Fruit fly (Drosophila melanogaster) whole organism, embryonic: ENCODE results near the gene CG13053.

ENCODE experiments used
- BtbVII ChIP-seq: fragments of 200-800 bp; sonication (Bioruptor generic); optimal IDR thresholded peaks from 3 replicates; lab custom pipeline; 2017; ENCODE audit warnings: missing biosample characterization, mild to moderate bottlenecking, missing genetic modification characterization
- CG13123 ChIP-seq: fragments of 200-800 bp; sonication (Bioruptor generic); optimal IDR thresholded peaks from 2 replicates; lab custom pipeline; 2016; ENCODE audit warnings: missing biosample characterization, missing genetic modification characterization
- CG1603 ChIP-seq: fragments of 200-800 bp; sonication (Bioruptor generic); optimal IDR thresholded peaks from 2 replicates; lab custom pipeline; 2019; ENCODE audit warnings: missing biosample characterization, mild to moderate bottlenecking, missing genetic modification characterization, moderate library complexity
- CG16815 ChIP-seq: fragments of 200-800 bp; sonication (Bioruptor generic); optimal IDR thresholded peaks from 3 replicates; lab custom pipeline; 2017; ENCODE audit warnings: missing biosample characterization, mild to moderate bottlenecking, missing genetic modification characterization
- CG17612 ChIP-seq: fragments of 200-800 bp; sonication (Bioruptor generic); IDR thresholded peaks from 2 replicates; pipeline ENCODE4 v1.3.6; 2022; ENCODE audit warnings: missing biosample characterization, missing genetic modification characterization
- CG17802 ChIP-seq: fragments of 200-800 bp; sonication (Bioruptor generic); optimal IDR thresholded peaks from 2 replicates; lab custom pipeline; 2018; ENCODE audit warnings: missing biosample characterization, mild to moderate bottlenecking, missing genetic modification characterization, moderate library complexity
- CG17829 ChIP-seq: fragments of 200-800 bp; optimal IDR thresholded peaks from 2 replicates; lab custom pipeline; 2019; ENCODE audit warnings: missing biosample characterization, mild to moderate bottlenecking, missing genetic modification characterization, moderate library complexity
- CG1792 ChIP-seq: fragments of 200-800 bp; sonication (Bioruptor generic); optimal IDR thresholded peaks from 2 replicates; lab custom pipeline; 2016; ENCODE audit warnings: missing biosample characterization, missing genetic modification characterization
- CG2712 ChIP-seq: fragments of 200-800 bp; optimal IDR thresholded peaks from 3 replicates; lab custom pipeline; 2019; ENCODE audit warnings: missing biosample characterization, mild to moderate bottlenecking, missing genetic modification characterization, moderate library complexity
- CG3065 ChIP-seq: fragments of 200-800 bp; sonication (Bioruptor generic); optimal IDR thresholded peaks from 2 replicates; lab custom pipeline; 2016; ENCODE audit warnings: missing biosample characterization, missing genetic modification characterization
- CG31441 ChIP-seq: fragments of 200-800 bp; sonication (Bioruptor generic); IDR thresholded peaks from 2 replicates; pipeline ENCODE4 v1.3.6; 2022; ENCODE audit warnings: missing biosample characterization, missing genetic modification characterization
- CG4328 ChIP-seq: fragments of 200-800 bp; sonication (Bioruptor generic); optimal IDR thresholded peaks from 3 replicates; lab custom pipeline; 2017; ENCODE audit warnings: missing biosample characterization, missing genetic modification reagents, missing genetic modification characterization
- CG4424 ChIP-seq: fragments of 200-800 bp; sonication (Bioruptor generic); optimal IDR thresholded peaks from 3 replicates; lab custom pipeline; 2016; ENCODE audit warnings: missing biosample characterization, missing genetic modification characterization
- CG6254 ChIP-seq: fragments of 200-800 bp; sonication (Bioruptor generic); optimal IDR thresholded peaks from 3 replicates; lab custom pipeline; 2017; ENCODE audit warnings: mild to moderate bottlenecking, missing biosample characterization, missing genetic modification reagents, missing genetic modification characterization
- CG7357 ChIP-seq: fragments of 200-800 bp; sonication (Bioruptor generic); IDR thresholded peaks from 3 replicates; pipeline ENCODE4 v1.3.6; 2022; ENCODE audit warnings: missing biosample characterization, missing genetic modification characterization
- CG7745 ChIP-seq: fragments of 200-800 bp; sonication (Bioruptor generic); optimal IDR thresholded peaks from 2 replicates; lab custom pipeline; 2018; ENCODE audit warnings: missing biosample characterization, mild to moderate bottlenecking, missing genetic modification characterization, moderate library complexity
- CG7839 ChIP-seq: fragments of 200-800 bp; sonication (Bioruptor generic); optimal IDR thresholded peaks from 3 replicates; lab custom pipeline; 2018; ENCODE audit warnings: missing biosample characterization, mild to moderate bottlenecking, missing genetic modification characterization, moderate library complexity
- CG8765 ChIP-seq: fragments of 200-800 bp; sonication (Bioruptor generic); IDR thresholded peaks from 2 replicates; pipeline ENCODE4 v1.3.6; 2022; ENCODE audit warnings: missing biosample characterization, missing genetic modification characterization
- CG8944 ChIP-seq: fragments of 200-800 bp; sonication (Bioruptor generic); optimal IDR thresholded peaks from 3 replicates; lab custom pipeline; 2016; ENCODE audit warnings: missing biosample characterization, missing genetic modification characterization
- Dref ChIP-seq: fragments of 200-800 bp; sonication (Bioruptor generic); IDR thresholded peaks from 2 replicates; pipeline ENCODE4 v1.3.6; 2022; ENCODE audit warnings: missing biosample characterization, missing genetic modification characterization
- ERR ChIP-seq: fragments of 200-800 bp; sonication (Bioruptor generic); optimal IDR thresholded peaks from 2 replicates; lab custom pipeline; 2016; ENCODE audit warnings: missing biosample characterization, missing genetic modification characterization
- H15 ChIP-seq: fragments of 200-800 bp; sonication (Bioruptor generic); IDR thresholded peaks from 3 replicates; pipeline ENCODE4 v1.3.6; 2022; ENCODE audit warnings: missing biosample characterization, missing genetic modification characterization
- Hey ChIP-seq: fragments of 200-800 bp; sonication (Bioruptor generic); optimal IDR thresholded peaks from 3 replicates; lab custom pipeline; 2018; ENCODE audit warnings: missing biosample characterization, mild to moderate bottlenecking, missing genetic modification characterization
- Hmx ChIP-seq: fragments of 200-800 bp; sonication (Bioruptor generic); optimal IDR thresholded peaks from 2 replicates; lab custom pipeline; 2016; ENCODE audit warnings: missing biosample characterization, missing genetic modification characterization
- Hr78 ChIP-seq, 2 experiments: fragments of 200-800 bp in 1 of 2; fragments of >200 bp in 1 of 2; sonication (Bioruptor generic) in 1 of 2; optimal IDR thresholded peaks; 2 replicates each; lab custom pipeline; 2017 to 2019; ENCODE audit warnings: missing biosample characterization in 2 of 2, missing genetic modification characterization in 2 of 2, mild to moderate bottlenecking in 1 of 2, moderate library complexity in 1 of 2
- Lhr ChIP-seq: fragments of 200-800 bp; sonication (Bioruptor generic); optimal IDR thresholded peaks from 3 replicates; lab custom pipeline; 2017; ENCODE audit warnings: mild to moderate bottlenecking, missing biosample characterization, missing genetic modification reagents, missing genetic modification characterization
- Max ChIP-seq: fragments of 200-800 bp; sonication (Bioruptor generic); optimal IDR thresholded peaks from 2 replicates; lab custom pipeline; 2016; ENCODE audit warnings: missing biosample characterization, mild to moderate bottlenecking, missing genetic modification characterization
- NFAT ChIP-seq: fragments of 200-800 bp; sonication (Bioruptor generic); IDR thresholded peaks from 2 replicates; pipeline ENCODE4 v1.3.6; 2022; ENCODE audit warnings: missing biosample characterization, missing genetic modification characterization
- Sin3A ChIP-seq: fragments of >200 bp; optimal IDR thresholded peaks from 2 replicates; lab custom pipeline; 2018
- ab ChIP-seq: fragments of 200-800 bp; sonication (Bioruptor generic); optimal IDR thresholded peaks from 2 replicates; lab custom pipeline; 2016; ENCODE audit warnings: missing biosample characterization, missing genetic modification characterization
- aop ChIP-seq: fragments of 200-800 bp; sonication (Bioruptor generic); IDR thresholded peaks from 2 replicates; pipeline ENCODE4 v1.3.6; 2022; ENCODE audit warnings: missing biosample characterization, missing genetic modification characterization
- bsh ChIP-seq, 2 experiments: fragments of 200-800 bp; sonication (Bioruptor generic); optimal IDR thresholded peaks; 2 replicates each; lab custom pipeline; 2017 to 2018; ENCODE audit warnings: mild to moderate bottlenecking in 2 of 2, missing biosample characterization in 2 of 2, missing genetic modification characterization in 2 of 2, moderate library complexity in 1 of 2
- chif ChIP-seq, 2 experiments: fragments of 200-800 bp; sonication (Bioruptor generic); optimal IDR thresholded peaks; 3 replicates each; lab custom pipeline; 2016; ENCODE audit warnings: missing biosample characterization in 2 of 2, missing genetic modification characterization in 2 of 2
- ci ChIP-seq: fragments of 200-800 bp; sonication (Bioruptor generic); IDR thresholded peaks from 3 replicates; pipeline ENCODE4 v1.3.6; 2022; ENCODE audit warnings: missing biosample characterization, missing genetic modification characterization
- crc ChIP-seq: fragments of 200-800 bp; sonication (Bioruptor generic); optimal IDR thresholded peaks from 2 replicates; lab custom pipeline; 2016; ENCODE audit warnings: missing biosample characterization, missing genetic modification characterization
- dan ChIP-seq: fragments of 200-800 bp; sonication (Bioruptor generic); IDR thresholded peaks from 2 replicates; pipeline ENCODE4 v1.3.6; 2022; ENCODE audit warnings: missing biosample characterization, missing genetic modification characterization
- dimm ChIP-seq: fragments of 200-800 bp; sonication (Bioruptor generic); IDR thresholded peaks from 2 replicates; pipeline ENCODE4 v1.3.6; 2022; ENCODE audit warnings: missing biosample characterization, missing genetic modification characterization
- esg ChIP-seq: fragments of 200-800 bp; sonication (Bioruptor generic); conservative IDR thresholded peaks from 2 replicates; pipeline ENCODE4 v1.3.6; 2022; ENCODE audit warnings: missing biosample characterization, missing genetic modification characterization
- eve ChIP-seq, 2 experiments: fragments of >200 bp; optimal IDR thresholded peaks; 2 replicates each; lab custom pipeline; 2017; ENCODE audit warnings: missing biosample characterization in 2 of 2, missing genetic modification characterization in 2 of 2
- fu2 ChIP-seq: fragments of 200-800 bp; sonication (Bioruptor generic); optimal IDR thresholded peaks from 2 replicates; lab custom pipeline; 2016; ENCODE audit warnings: missing biosample characterization, missing genetic modification characterization
- grau ChIP-seq: fragments of 200-800 bp; optimal IDR thresholded peaks from 3 replicates; lab custom pipeline; 2019; ENCODE audit warnings: missing biosample characterization, mild to moderate bottlenecking, missing genetic modification characterization, moderate library complexity
- inv ChIP-seq: fragments of 200-800 bp; sonication (Bioruptor generic); IDR thresholded peaks from 2 replicates; pipeline ENCODE4 v1.3.6; 2022; ENCODE audit warnings: missing biosample characterization, missing genetic modification characterization; ENCODE audit not compliant: partially characterized antibody
- nerfin-1 ChIP-seq: fragments of 200-800 bp; sonication (Bioruptor generic); optimal IDR thresholded peaks from 3 replicates; lab custom pipeline; 2019; ENCODE audit warnings: missing biosample characterization, mild to moderate bottlenecking, missing genetic modification characterization, moderate library complexity
- odd ChIP-seq: fragments of 200-800 bp; sonication (Bioruptor generic); optimal IDR thresholded peaks from 2 replicates; lab custom pipeline; 2017; ENCODE audit warnings: missing biosample characterization, mild to moderate bottlenecking, missing genetic modification characterization
- pb ChIP-seq: fragments of 200-800 bp; sonication (Bioruptor generic); optimal IDR thresholded peaks from 3 replicates; lab custom pipeline; 2016; ENCODE audit warnings: missing biosample characterization, missing genetic modification characterization
- shn ChIP-seq: fragments of 200-800 bp; sonication (Bioruptor generic); optimal IDR thresholded peaks from 3 replicates; lab custom pipeline; 2016; ENCODE audit warnings: missing biosample characterization, missing genetic modification characterization
- sob ChIP-seq: fragments of 200-800 bp; sonication (Bioruptor generic); IDR thresholded peaks from 2 replicates; pipeline ENCODE4 v1.3.6; 2022; ENCODE audit warnings: missing biosample characterization, missing genetic modification characterization
- tio ChIP-seq: fragments of 200-800 bp; sonication (Bioruptor generic); optimal IDR thresholded peaks from 2 replicates; lab custom pipeline; 2017; ENCODE audit warnings: missing biosample characterization, missing genetic modification characterization, inconsistent platforms
- tll ChIP-seq, 2 experiments: fragments of 200-800 bp in 1 of 2; fragments of >200 bp in 1 of 2; sonication (Bioruptor generic) in 1 of 2; optimal IDR thresholded peaks; 2 replicates each; lab custom pipeline; 2017 to 2019; ENCODE audit warnings: missing biosample characterization in 2 of 2, missing genetic modification characterization in 2 of 2, mild to moderate bottlenecking in 1 of 2, moderate library complexity in 1 of 2
- zen ChIP-seq: fragments of 200-800 bp; sonication (Bioruptor generic); optimal IDR thresholded peaks from 3 replicates; lab custom pipeline; 2018; ENCODE audit warnings: missing biosample characterization, mild to moderate bottlenecking, missing genetic modification characterization, moderate library complexity
- zfh2 ChIP-seq: fragments of 200-800 bp; sonication (Bioruptor generic); optimal IDR thresholded peaks from 2 replicates; lab custom pipeline; 2016; ENCODE audit warnings: missing biosample characterization, missing genetic modification characterization

The CG13053 gene

DNA sequence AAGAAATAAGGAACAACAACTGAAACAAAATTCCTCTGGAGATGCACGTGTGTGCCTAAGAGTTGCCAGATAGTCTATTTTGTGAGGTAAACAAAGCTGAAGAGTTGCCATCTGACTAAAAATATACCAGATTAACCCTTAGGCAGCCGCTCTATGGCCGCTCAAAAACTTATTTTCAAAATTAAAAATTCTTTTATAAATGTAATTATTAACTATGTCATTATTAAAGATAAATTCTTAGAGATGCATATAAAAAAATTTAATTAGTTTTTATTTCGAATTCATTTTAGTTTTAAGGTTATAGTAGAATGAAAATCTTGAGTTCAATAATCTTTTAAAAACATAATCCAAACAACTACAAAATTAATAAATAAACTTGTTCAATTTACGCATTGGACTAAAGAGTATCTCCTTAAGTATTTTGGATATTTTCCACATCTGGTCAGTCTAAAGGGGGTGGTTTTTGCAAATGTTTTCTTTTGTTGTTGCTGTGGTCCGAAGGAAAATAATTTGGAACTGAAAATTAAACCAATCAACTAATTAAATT, 30.8 kb downstream of the CG13053 start, which contains the start of gene Tmx3 (continued):
- TF ChIP-seq ERR (GFP tag; lab: Kevin White, UChicago) (no peak), crc (GFP tag; lab: Kevin White, UChicago) (no peak), odd (GFP tag; lab: Kevin White, UChicago) (no peak), CG8765 (GFP tag; lab: Robert Waterston, UW) (peak; percentile 77), grau (tag; lab: Kevin White, UChicago) (peak; percentile 91), Sin3A (lab: Kevin White, UChicago) (no peak), Hey (no peak), dan (no peak), CG2712 (tag; lab: Kevin White, UChicago) (peak; percentile 93), shn (peak; percentile 17), CG4424 (GFP tag; lab: Kevin White, UChicago) (peak; percentile 87), aop (peak; percentile 85), fu2 (GFP tag; lab: Kevin White, UChicago) (peak; percentile 44), Max (GFP tag; lab: Kevin White, UChicago) (peak; percentile 91), CG7839 (peak; percentile 92), nerfin-1 (peak; percentile 95), CG1792 (peak; percentile 12), Hmx (GFP tag; lab: Kevin White, UChicago) (no peak), CG4328 (peak; percentile 23), CG7745 (tag; lab: Kevin White, UChicago) (no peak), BtbVII (GFP tag; lab: Kevin White, UChicago) (no peak), CG3065 (GFP tag; lab: Kevin White, UChicago) (peak; percentile 82), CG17829 (peak; percentile 90), CG13123 (GFP tag; lab: Kevin White, UChicago) (peak; percentile 79), CG17802 (tag; lab: Kevin White, UChicago) (peak; percentile 67), H15 (GFP tag; lab: Robert Waterston, UW) (peak; percentile 92), tll (GFP tag; optimal IDR thresholded peaks at IDR 0.05; lab: Kevin White, UChicago) (peak in 1 of 2 experiments; percentile 24), CG17612 (GFP tag; lab: Robert Waterston, UW) (no peak; the same call in 1 of the 2 replicates), Lhr (peak; percentile 83), sob (GFP tag; lab: Robert Waterston, UW) (peak; percentile 95), CG7357 (GFP tag; lab: Robert Waterston, UW) (peak; percentile 77), zfh2 (GFP tag; lab: Kevin White, UChicago) (peak; percentile 74), pb (GFP tag; lab: Kevin White, UChicago) (no peak), zen (tag; lab: Kevin White, UChicago) (peak; percentile 89), Hr78 (GFP tag; optimal IDR thresholded peaks at IDR 0.05; lab: Kevin White, UChicago) (no peak), NFAT (peak; percentile 94), CG31441 (GFP tag; lab: Robert Waterston, UW) (peak; percentile 93), dimm (peak; percentile 84), CG6254 (GFP tag; lab: Kevin White, UChicago) (peak; percentile 28), chif (GFP tag; optimal IDR thresholded peaks at IDR 0.05; lab: Kevin White, UChicago) (peak; percentile 42 to 45), bsh (GFP tag; optimal IDR thresholded peaks at IDR 0.05; lab: Kevin White, UChicago) (peak in 1 of 2 experiments; percentile 90), ab (GFP tag; lab: Kevin White, UChicago) (no peak), ci (GFP tag; lab: Robert Waterston, UW) (peak; percentile 93), CG8944 (GFP tag; lab: Kevin White, UChicago) (peak; percentile 62), Dref (GFP tag; lab: Robert Waterston, UW) (no peak), inv (no peak), eve (GFP tag; optimal IDR thresholded peaks at IDR 0.05; lab: Kevin White, UChicago) (no peak), esg (peak; percentile 89), CG16815 (peak; percentile 84), tio (GFP tag; lab: Kevin White, UChicago) (peak; percentile 91), CG1603 (tag; lab: Kevin White, UChicago) (peak; percentile 38)
